Worm (Caenorhabditis elegans): ENCODE measurements around the gene F57H12.5.
A peak's percentile ranks its signal among the peaks of the same experiment; 100 is the strongest.

The F57H12.5 gene

ce11 chrIV:8008137-8008536 is 41.0 kb downstream of the F57H12.5 start:
- no peak for TF ChIP-seq T22C8.4 (GFP tag; IDR thresholded peaks at IDR 0.05)
- no peak for TF ChIP-seq ref-1 (GFP tag; conservative IDR thresholded peaks at IDR 0.05)
- TF ChIP-seq ztf-23 (GFP tag; IDR thresholded peaks at IDR 0.05): no peak
- TF ChIP-seq med-1 (GFP tag; optimal IDR thresholded peaks at IDR 0.05; ENCODE audit: insufficient read depth): no peak
- TF ChIP-seq flt-1 (GFP tag; IDR thresholded peaks at IDR 0.05): peak; percentile 42; the same call in 1 of the 2 replicates

- TF ChIP-seq ztf-29 (GFP tag; IDR thresholded peaks at IDR 0.05) (no peak), T22C8.4 (GFP tag; IDR thresholded peaks at IDR 0.05) (no peak), flt-1 (GFP tag; IDR thresholded peaks at IDR 0.05) (no peak), ref-1 (GFP tag; conservative IDR thresholded peaks at IDR 0.05) (no peak), tab-1 (GFP tag; IDR thresholded peaks at IDR 0.05) (no peak), med-1 (GFP tag; optimal IDR thresholded peaks at IDR 0.05; ENCODE audit: insufficient read depth) (no peak), klf-2 (GFP tag; conservative IDR thresholded peaks at IDR 0.05) (no peak), ztf-23 (GFP tag; IDR thresholded peaks at IDR 0.05) (no peak), cog-1 (tag; optimal IDR thresholded peaks at IDR 0.05) (no peak)
These were observed 42.3 kb downstream of the F57H12.5 start for ce11 chrIV:8009374-8009773.

ce11 chrIV:8010521-8010920 is 43.4 kb downstream of the F57H12.5 start:
- no peak for TF ChIP-seq ref-1 (GFP tag; conservative IDR thresholded peaks at IDR 0.05)
- TF ChIP-seq tab-1 (GFP tag; IDR thresholded peaks at IDR 0.05): no peak
- TF ChIP-seq med-1 (GFP tag; optimal IDR thresholded peaks at IDR 0.05; ENCODE audit: insufficient read depth): no peak
- TF ChIP-seq cog-1 (tag; optimal IDR thresholded peaks at IDR 0.05): no peak
- TF ChIP-seq klf-2 (GFP tag; conservative IDR thresholded peaks at IDR 0.05): no peak
- no peak for TF ChIP-seq T22C8.4 (GFP tag; IDR thresholded peaks at IDR 0.05)
- TF ChIP-seq flt-1 (GFP tag; IDR thresholded peaks at IDR 0.05): no peak
- no peak for TF ChIP-seq ztf-23 (GFP tag; IDR thresholded peaks at IDR 0.05)
- TF ChIP-seq ztf-29 (GFP tag; IDR thresholded peaks at IDR 0.05): no peak

- TF ChIP-seq T22C8.4 (GFP tag; IDR thresholded peaks at IDR 0.05): no peak
- no peak for TF ChIP-seq ztf-29 (GFP tag; IDR thresholded peaks at IDR 0.05)
- no peak for TF ChIP-seq tab-1 (GFP tag; IDR thresholded peaks at IDR 0.05)
- TF ChIP-seq med-1 (GFP tag; optimal IDR thresholded peaks at IDR 0.05; ENCODE audit: insufficient read depth): no peak
- TF ChIP-seq ref-1 (GFP tag; conservative IDR thresholded peaks at IDR 0.05): no peak
- TF ChIP-seq flt-1 (GFP tag; IDR thresholded peaks at IDR 0.05): no peak
- TF ChIP-seq cog-1 (tag; optimal IDR thresholded peaks at IDR 0.05): no peak
- no peak for TF ChIP-seq klf-2 (GFP tag; conservative IDR thresholded peaks at IDR 0.05)
These were observed 45.2 kb downstream of the F57H12.5 start, which contains the start of gene Y42H9B.3 for ce11 chrIV:8012330-8012729. Gene Y42H9B.3, minus strand, starts transcription at chrIV:8012430.

- TF ChIP-seq tab-1 (GFP tag; IDR thresholded peaks at IDR 0.05) (no peak), med-1 (GFP tag; optimal IDR thresholded peaks at IDR 0.05; ENCODE audit: insufficient read depth) (no peak), ztf-23 (GFP tag; IDR thresholded peaks at IDR 0.05) (no peak), klf-2 (GFP tag; conservative IDR thresholded peaks at IDR 0.05) (no peak), ref-1 (GFP tag; conservative IDR thresholded peaks at IDR 0.05) (no peak), flt-1 (GFP tag; IDR thresholded peaks at IDR 0.05) (no peak), T22C8.4 (GFP tag; IDR thresholded peaks at IDR 0.05) (no peak), ztf-29 (GFP tag; IDR thresholded peaks at IDR 0.05) (no peak), cog-1 (tag; optimal IDR thresholded peaks at IDR 0.05) (no peak)
These were observed 46.7 kb downstream of the F57H12.5 start, which contains the start of gene C26B2.8 for ce11 chrIV:8013849-8014248. Gene C26B2.8, plus strand, starts transcription at chrIV:8014149.

ce11 chrIV:8015726-8016312 is 48.7 kb downstream of the F57H12.5 start, which contains the start of gene C26B2.7:
Gene C26B2.7, plus strand, starts transcription at chrIV:8016274.
- peak; percentile 57; the same call in 1 of the 2 replicates for TF ChIP-seq ztf-29 (GFP tag; IDR thresholded peaks at IDR 0.05)
- peak; percentile 73 for TF ChIP-seq ztf-23 (GFP tag; IDR thresholded peaks at IDR 0.05)
- peak; percentile 48; the same call in 1 of the 2 replicates for TF ChIP-seq tab-1 (GFP tag; IDR thresholded peaks at IDR 0.05)
- TF ChIP-seq klf-2 (GFP tag; conservative IDR thresholded peaks at IDR 0.05): peak; percentile 80
- peak; percentile 82 for TF ChIP-seq flt-1 (GFP tag; IDR thresholded peaks at IDR 0.05)
- 0 out of 2 replicates have a peak, but pooled peaks have one; percentile 40 for TF ChIP-seq ref-1 (GFP tag; conservative IDR thresholded peaks at IDR 0.05)
- TF ChIP-seq cog-1 (tag; optimal IDR thresholded peaks at IDR 0.05): peak; percentile 12

ce11 chrIV:8016694-8017093 is 49.6 kb downstream of the F57H12.5 start, which contains the start of gene elpc-4:
Gene elpc-4, plus strand, starts transcription at chrIV:8016994.
- TF ChIP-seq tab-1 (GFP tag; IDR thresholded peaks at IDR 0.05) (no peak), T22C8.4 (GFP tag; IDR thresholded peaks at IDR 0.05) (no peak), ref-1 (GFP tag; conservative IDR thresholded peaks at IDR 0.05) (no peak), ztf-23 (GFP tag; IDR thresholded peaks at IDR 0.05) (no peak), ztf-29 (GFP tag; IDR thresholded peaks at IDR 0.05) (no peak), cog-1 (tag; optimal IDR thresholded peaks at IDR 0.05) (no peak), flt-1 (GFP tag; IDR thresholded peaks at IDR 0.05) (no peak), klf-2 (GFP tag; conservative IDR thresholded peaks at IDR 0.05) (no peak), med-1 (GFP tag; optimal IDR thresholded peaks at IDR 0.05; ENCODE audit: insufficient read depth) (no peak)

All from whole organism, midembryonic.